Fruit fly (Drosophila melanogaster): Measurements from ENCODE around the gene CG6126.
"Not testable (repeated sequence)": the region's sequence is repeated elsewhere in the genome, so short reads cannot be mapped to it uniquely, and the experiment has no call there.

The CG6126 gene

DNA sequence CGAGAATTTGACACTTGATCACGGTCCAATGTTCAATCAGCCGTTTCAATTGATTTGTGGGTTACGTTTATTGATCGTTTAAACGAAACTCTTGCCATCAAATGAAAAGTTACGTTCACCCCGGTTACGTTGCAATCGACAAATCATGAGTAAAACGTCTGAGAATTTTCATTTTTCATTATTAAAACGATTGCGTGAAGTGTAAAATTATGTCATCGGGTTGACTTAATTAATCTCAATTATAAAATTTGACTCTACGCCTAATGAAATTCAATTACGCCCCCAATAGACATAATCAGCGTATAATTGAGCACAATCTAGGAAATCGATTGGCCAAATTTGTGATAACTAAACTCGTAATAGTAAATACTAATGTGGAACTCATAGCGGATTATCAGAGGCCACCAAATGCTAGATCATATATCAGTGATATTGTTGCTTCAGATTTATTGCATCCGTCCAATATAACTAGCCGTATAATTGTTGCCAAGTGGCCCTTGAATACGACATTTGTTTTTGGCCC lies 2.3 kb downstream of the CG6126 start:
- no peak for TF ChIP-seq CG17801 (GFP tag; optimal IDR thresholded peaks at IDR 0.05; ENCODE audit: partially characterized antibody)

- TF ChIP-seq CG17801 (GFP tag; optimal IDR thresholded peaks at IDR 0.05; ENCODE audit: partially characterized antibody), result no peak
Observed at dm6 chr3R:16190782-16191181, 12.1 kb downstream of the CG6126 start.

DNA sequence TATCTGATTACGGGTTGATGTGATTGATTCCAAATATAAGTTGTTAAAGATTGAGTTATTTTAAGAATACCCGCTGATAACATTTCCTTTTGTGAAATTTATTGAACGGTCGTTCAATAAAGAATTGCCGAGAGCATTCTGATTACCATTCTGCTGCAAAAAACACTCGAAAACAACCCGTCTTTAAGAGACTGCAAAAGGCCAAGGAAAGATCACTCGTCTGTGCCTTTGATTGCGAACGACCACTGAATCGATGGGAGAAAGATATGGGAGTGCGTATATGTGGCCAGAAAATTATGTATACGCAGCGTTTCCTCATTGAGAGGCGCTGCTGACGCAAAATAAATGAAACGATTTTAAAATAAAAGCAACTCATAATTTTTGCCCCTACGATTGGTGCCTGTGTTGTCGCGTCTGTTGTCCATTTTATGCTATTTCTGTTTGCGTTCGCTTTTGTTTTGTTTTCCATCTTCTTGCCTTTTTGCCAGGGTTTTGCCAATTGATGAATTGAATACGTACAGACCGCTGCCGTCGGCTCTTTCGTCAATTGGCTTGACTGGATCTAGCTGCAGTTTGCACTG lies 12.6 kb downstream of the CG6126 start:
- no peak for TF ChIP-seq CG17801 (GFP tag; optimal IDR thresholded peaks at IDR 0.05; ENCODE audit: partially characterized antibody)

DNA sequence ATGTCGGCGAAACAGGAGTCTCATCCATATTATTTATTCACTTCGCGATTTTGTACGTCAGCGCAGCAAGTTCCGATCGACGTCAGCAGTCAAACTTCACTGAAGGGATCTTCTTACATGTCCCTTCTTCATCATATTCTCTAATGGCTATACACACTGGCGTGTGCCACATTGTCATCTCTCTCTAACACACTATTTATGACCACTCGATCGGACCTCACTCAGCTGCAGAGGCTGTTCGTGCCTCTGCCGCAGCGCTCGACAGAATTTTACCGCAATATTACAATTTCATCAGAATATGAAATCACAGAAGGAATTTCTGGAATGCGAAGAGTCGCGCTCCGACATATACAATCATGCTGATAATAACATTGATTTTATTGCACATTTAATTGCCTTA lies 13.4 kb downstream of the CG6126 start, which contains the start of gene Bin1:
Gene Bin1 (minus strand): TSS at position 101 of the 400 bp plus-strand sequence.
- TF ChIP-seq CG17801 (GFP tag; optimal IDR thresholded peaks at IDR 0.05; ENCODE audit: partially characterized antibody), result not testable (repeated sequence)

- no peak for TF ChIP-seq CG17801 (GFP tag; optimal IDR thresholded peaks at IDR 0.05; ENCODE audit: partially characterized antibody)
Observed at dm6 chr3R:16187737-16188136, 15.1 kb downstream of the CG6126 start.

- peak; percentile 65 for TF ChIP-seq CG17801 (GFP tag; optimal IDR thresholded peaks at IDR 0.05; ENCODE audit: partially characterized antibody)
Observed at dm6 chr3R:16186791-16187681, 15.8 kb downstream of the CG6126 start, which contains the start of gene sra. TSS of gene sra (plus strand) at chr3R:16186999.

DNA sequence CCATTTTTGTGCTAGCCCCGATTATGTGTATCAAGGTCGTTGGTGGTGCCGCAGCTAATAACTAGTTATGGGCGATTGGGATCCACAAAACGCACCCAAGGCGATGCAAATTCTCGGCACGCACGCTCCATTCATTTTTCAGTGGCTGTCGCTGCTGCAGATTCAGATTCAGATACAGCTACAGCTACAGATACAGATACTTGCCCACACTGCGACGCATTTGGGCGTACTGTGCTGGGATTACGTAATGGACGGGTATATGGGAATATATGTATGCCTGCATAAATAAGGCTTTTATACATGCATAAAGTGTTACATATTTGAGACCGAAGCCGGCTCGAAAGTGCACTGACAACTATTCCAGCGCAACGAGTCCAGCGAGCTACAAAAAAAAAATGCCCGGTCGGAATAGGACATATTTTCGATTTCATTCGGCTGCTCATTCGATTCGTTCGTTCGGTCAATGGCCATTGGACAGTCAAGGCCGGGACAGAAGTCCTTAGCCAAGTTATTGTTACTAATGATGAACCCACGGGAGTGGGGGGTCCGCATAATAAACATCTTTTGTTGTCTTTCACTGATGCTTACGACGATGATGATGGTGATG lies 20.5 kb downstream of the CG6126 start:
- no peak for TF ChIP-seq CG17801 (GFP tag; optimal IDR thresholded peaks at IDR 0.05; ENCODE audit: partially characterized antibody)

DNA sequence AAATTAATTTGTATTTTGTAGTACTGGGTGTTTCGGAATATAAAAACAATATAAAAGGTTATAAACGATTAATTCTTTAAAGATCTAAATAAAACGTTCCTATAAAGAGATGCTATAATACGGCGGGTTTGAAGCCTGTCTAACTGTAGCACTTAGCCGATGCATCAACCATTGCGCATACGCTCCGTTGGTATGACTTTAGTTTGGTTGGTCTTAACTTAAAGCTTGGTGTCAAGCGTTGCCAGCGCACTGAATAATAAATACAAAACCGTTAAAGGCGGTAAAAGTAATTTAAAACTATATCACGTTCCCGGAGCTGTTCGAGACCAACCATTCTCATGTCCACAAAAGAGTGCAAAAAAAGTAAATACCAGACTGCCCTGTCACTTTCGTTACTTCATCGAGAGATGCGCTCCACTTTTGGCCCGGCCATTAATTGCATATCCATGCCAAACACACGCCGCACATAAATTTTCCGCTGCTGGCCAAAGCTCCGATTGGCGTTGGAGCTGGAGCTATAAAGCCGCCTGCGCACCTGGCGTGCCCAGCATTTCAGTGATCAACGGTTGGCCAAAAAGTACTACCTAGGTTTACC lies 22.3 kb downstream of the CG6126 start, which contains the start of gene CG8927:
Gene CG8927 (plus strand): TSS at position 545 of the 595 bp plus-strand sequence.
- no peak for TF ChIP-seq CG17801 (GFP tag; optimal IDR thresholded peaks at IDR 0.05; ENCODE audit: partially characterized antibody)

DNA sequence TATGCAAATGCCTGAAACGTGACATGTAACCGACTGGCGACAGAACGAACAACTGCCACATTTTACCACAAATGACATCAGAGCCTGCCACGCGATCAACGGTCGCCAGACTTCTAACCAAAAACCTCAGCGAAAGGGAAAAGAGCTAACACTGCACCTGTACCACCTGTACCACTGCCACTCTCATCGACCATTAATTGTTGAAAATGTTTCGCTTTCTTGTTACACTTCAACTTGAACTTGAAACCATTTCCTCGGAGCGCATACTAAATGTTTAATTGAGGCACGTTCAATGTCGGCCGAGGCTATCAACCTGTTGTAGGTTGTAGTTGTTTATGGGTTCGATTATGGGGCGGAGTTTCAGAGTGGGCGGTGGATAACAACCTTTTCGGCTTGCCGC lies 26.4 kb downstream of the CG6126 start:
- TF ChIP-seq CG17801 (GFP tag; optimal IDR thresholded peaks at IDR 0.05; ENCODE audit: partially characterized antibody), result no peak

DNA sequence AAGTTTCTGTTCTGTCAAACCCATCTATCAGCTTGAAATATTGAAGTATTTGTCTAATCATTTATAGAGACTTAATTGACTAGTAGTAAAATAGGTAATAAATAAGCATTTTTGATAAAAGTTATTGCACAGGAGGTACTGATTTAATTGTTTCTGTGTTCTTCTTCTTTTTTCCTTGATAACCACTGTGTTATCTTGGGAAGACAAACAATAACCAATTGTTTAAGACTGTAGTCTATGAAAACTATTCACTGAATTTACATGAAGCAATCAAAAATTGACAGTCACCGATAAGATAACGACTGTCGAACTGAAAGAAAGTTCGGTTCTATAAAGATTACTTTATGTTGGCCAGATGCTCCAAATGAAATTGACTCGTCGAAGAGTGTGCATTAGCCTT lies 29.4 kb downstream of the CG6126 start:
- TF ChIP-seq CG17801 (GFP tag; optimal IDR thresholded peaks at IDR 0.05; ENCODE audit: partially characterized antibody), result no peak

DNA sequence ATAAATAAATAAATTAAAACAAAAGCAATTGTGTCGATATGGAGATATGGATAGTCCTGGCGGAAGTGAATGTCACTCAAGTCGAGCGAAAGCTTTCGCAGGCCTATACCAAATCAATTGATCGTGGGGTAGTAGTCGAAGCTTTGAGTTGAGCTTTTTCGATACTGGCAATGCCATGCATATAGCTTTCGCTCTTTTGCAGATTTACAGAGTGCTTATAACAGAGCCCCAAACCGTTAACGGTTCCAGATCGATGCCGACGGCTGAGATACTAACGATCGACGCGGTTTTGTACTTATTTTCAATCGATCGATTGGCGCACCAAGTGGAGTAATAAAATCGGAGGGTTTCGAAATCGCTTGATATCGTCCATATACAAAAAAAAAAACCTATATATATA lies 31.1 kb downstream of the CG6126 start, which contains the start of gene CG8925:
Gene CG8925 (plus strand): TSS at position 245 of the 400 bp plus-strand sequence.
- no peak for TF ChIP-seq CG17801 (GFP tag; optimal IDR thresholded peaks at IDR 0.05; ENCODE audit: partially characterized antibody)

DNA sequence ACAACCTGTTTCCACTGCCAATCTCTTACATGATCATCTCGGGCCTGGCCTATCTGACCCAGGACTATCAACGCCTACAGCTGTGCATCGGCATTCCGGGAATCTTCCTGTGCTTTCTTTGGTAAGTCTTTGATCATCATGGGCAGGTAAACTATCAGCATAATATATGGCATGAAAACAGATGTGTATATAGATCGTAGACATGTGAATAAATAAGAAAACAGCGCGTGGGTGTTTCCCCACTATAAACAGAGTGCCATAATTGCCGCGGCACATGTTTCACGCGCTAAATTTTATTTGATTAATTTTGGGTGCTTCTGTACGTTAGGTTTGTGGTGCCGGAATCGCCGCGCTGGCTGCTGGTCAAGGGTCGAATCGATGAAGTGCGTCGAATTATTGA lies 34.8 kb downstream of the CG6126 start:
- TF ChIP-seq CG17801 (GFP tag; optimal IDR thresholded peaks at IDR 0.05; ENCODE audit: partially characterized antibody), result no peak

- TF ChIP-seq CG17801 (GFP tag; optimal IDR thresholded peaks at IDR 0.05; ENCODE audit: partially characterized antibody), result no peak
Observed at dm6 chr3R:16157564-16158242, 45.2 kb downstream of the CG6126 start.

DNA sequence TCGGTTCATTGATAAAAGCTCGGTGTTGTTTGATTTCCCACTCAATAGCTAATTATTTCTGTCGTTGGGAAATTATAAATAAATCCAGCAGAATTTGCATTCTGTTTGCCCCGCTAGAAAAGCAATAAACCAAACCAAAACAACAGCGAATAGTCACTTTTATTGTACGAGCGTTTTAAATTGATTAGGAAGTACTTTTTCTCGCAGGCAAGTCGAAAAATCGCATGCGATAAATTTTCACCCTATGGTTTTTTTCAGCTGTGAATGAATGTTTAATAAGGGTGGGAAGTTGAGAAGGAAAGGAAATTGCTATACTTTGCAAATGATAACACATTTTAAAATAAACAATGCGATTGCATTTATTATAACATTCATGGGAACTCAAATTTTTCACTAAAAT lies 46.9 kb downstream of the CG6126 start:
- no peak for TF ChIP-seq CG17801 (GFP tag; optimal IDR thresholded peaks at IDR 0.05; ENCODE audit: partially characterized antibody)

Data from ovary, adult (tissue).